Fruit fly (Drosophila melanogaster) whole organism, embryonic: Measurements from ENCODE around the gene Rab18.

Experiments
- CG13287 ChIP-seq: fragments of 200-800 bp; sonication (Bioruptor generic); IDR thresholded peaks from 2 replicates; pipeline ENCODE4 v1.3.6; 2022; ENCODE audit warnings: missing biosample characterization, missing genetic modification characterization; ENCODE audit not compliant: partially characterized antibody
- CG7357 ChIP-seq: fragments of 200-800 bp; sonication (Bioruptor generic); IDR thresholded peaks from 3 replicates; pipeline ENCODE4 v1.3.6; 2022; ENCODE audit warnings: missing biosample characterization, missing genetic modification characterization
- CG7786 ChIP-seq: fragments of 200-800 bp; sonication (Bioruptor generic); optimal IDR thresholded peaks from 2 replicates; lab custom pipeline; 2016; ENCODE audit warnings: missing biosample characterization, missing genetic modification characterization
- Sox102F ChIP-seq: fragments of 200-800 bp; sonication (Bioruptor generic); optimal IDR thresholded peaks from 2 replicates; lab custom pipeline; 2018; ENCODE audit warnings: missing biosample characterization, mild to moderate bottlenecking, missing genetic modification characterization, moderate library complexity

Rab18 gene

dm6 chrX:5621893-5622803 lies 49.5 kb downstream of the Rab18 start, which contains the start of the genes Mlc-c and Pop1 (continued):
- TF ChIP-seq Sox102F (GFP tag; lab: Kevin White, UChicago) (no peak), CG7357 (GFP tag; lab: Robert Waterston, UW) (no peak), CG13287 (GFP tag; lab: Robert Waterston, UW) (peak; percentile 90), CG7786 (GFP tag; lab: Kevin White, UChicago) (no peak)
- TF ChIP-seq, all 482 proteins: peak for 85
